Worm (Caenorhabditis elegans) whole organism, midembryonic: ENCODE results near the gene vps-50.
A peak's percentile ranks its signal among the peaks of the same experiment; 100 is the strongest.

ENCODE experiments used
- T22C8.4 ChIP-seq: fragments of 200-800 bp; sonication (Bioruptor generic); IDR thresholded peaks from 2 replicates; pipeline ENCODE4 v1.3.6; 2022; ENCODE audit warnings: missing genetic modification characterization, missing compliant biosample characterization
- cog-1 ChIP-seq: sonication (generic microtip); optimal IDR thresholded peaks from 2 replicates; lab custom pipeline; 2016; ENCODE audit warnings: missing genetic modification characterization, missing compliant biosample characterization
- flt-1 ChIP-seq: fragments of 200-800 bp; sonication (Bioruptor generic); IDR thresholded peaks from 2 replicates; pipeline ENCODE4 v1.3.6; 2022; ENCODE audit warnings: missing genetic modification characterization, missing compliant biosample characterization
- klf-2 ChIP-seq: fragments of 200-800 bp; sonication (Bioruptor generic); conservative IDR thresholded peaks from 2 replicates; pipeline ENCODE4 v1.3.6; 2022; ENCODE audit warnings: missing genetic modification reagents, missing genetic modification characterization, missing compliant biosample characterization
- med-1 ChIP-seq: sonication (generic microtip); optimal IDR thresholded peaks from 2 replicates; lab custom pipeline; 2017; ENCODE audit warnings: missing genetic modification characterization, mild to moderate bottlenecking, missing compliant biosample characterization, antibody characterized with exemption, missing genetic modification reagents; ENCODE audit not compliant: insufficient read depth
- ref-1 ChIP-seq: fragments of 200-800 bp; sonication (Bioruptor generic); conservative IDR thresholded peaks from 2 replicates; pipeline ENCODE4 v1.3.6; 2022; ENCODE audit warnings: missing genetic modification reagents, missing genetic modification characterization, missing compliant biosample characterization
- tab-1 ChIP-seq: fragments of 200-800 bp; sonication (Bioruptor generic); IDR thresholded peaks from 2 replicates; pipeline ENCODE4 v1.3.6; 2022; ENCODE audit warnings: missing genetic modification characterization, missing compliant biosample characterization
- ztf-23 ChIP-seq: fragments of 200-800 bp; sonication (Bioruptor generic); IDR thresholded peaks from 2 replicates; pipeline ENCODE4 v1.3.6; 2022; ENCODE audit warnings: missing genetic modification reagents, missing genetic modification characterization, missing compliant biosample characterization
- ztf-29 ChIP-seq: fragments of 200-800 bp; sonication (Bioruptor generic); IDR thresholded peaks from 2 replicates; pipeline ENCODE4 v1.3.6; 2022; ENCODE audit warnings: missing genetic modification reagents, missing genetic modification characterization, missing compliant biosample characterization

Gene vps-50

DNA sequence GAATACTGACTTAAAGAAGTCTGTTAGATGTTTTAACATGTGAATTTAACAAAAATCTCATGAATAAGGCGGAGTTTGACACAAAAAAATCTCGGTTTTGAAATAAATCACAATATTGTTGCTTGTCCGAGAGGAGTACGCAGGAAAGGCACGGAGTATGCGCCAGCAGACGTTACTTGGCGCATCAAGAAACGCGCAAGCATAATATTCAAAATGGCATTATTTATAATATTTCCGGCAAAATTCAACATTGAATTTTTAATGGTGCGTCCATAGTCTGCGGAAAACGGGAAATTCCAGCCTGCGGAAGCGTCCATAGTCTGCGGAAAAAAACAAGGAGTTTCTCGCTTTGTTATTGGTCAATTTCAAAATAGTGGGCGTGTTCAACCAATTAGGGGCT, 24.1 kb upstream of the vps-50 start, which contains the start of gene pde-12:
TSS of gene pde-12 (minus strand) at position 148 of the 400 bp plus-strand sequence.
- TF ChIP-seq cog-1 (no peak), ztf-23 (peak; percentile 35; the same call in 1 of the 2 replicates), T22C8.4 (GFP tag; lab: Robert Waterston, UW) (no peak), tab-1 (no peak)

DNA sequence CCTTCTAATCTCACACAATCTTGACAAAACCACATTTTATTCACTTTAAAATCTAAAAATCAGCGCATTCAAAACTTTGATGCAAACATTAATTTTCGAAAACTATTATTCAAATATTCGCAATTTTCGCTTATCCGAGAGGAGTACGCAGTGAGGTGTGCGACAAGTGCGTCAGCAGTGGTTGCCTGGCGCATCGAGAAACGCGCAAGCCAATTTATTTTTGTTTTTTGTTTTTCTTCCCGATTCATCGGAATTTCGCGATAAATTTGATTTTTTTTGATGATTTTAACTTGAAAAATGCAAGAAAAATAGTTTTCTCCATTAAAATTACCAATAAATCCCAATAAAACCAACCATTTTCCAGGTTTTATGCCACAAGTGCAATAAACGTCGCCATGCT, 20.1 kb upstream of the vps-50 start, which contains the start of the genes fbxb-85 and hex-3:
TSS of gene fbxb-85 (minus strand) at position 106 of the 400 bp plus-strand sequence.
TSS of gene hex-3 (plus strand) at position 365 of the 400 bp plus-strand sequence.
- TF ChIP-seq T22C8.4 (GFP tag; lab: Robert Waterston, UW) (peak; percentile 73), flt-1 (GFP tag; lab: Robert Waterston, UW) (peak; percentile 89), ztf-23 (peak; percentile 90), ref-1 (0 out of 2 replicates have a peak, but pooled peaks have one; percentile 45), med-1 (peak; percentile 51), klf-2 (0 out of 2 replicates have a peak, but pooled peaks have one; percentile 50), ztf-29 (0 out of 2 replicates have a peak, but pooled peaks have one; percentile 54), cog-1 (peak; percentile 71), tab-1 (peak; percentile 66; the same call in 1 of the 2 replicates)

DNA sequence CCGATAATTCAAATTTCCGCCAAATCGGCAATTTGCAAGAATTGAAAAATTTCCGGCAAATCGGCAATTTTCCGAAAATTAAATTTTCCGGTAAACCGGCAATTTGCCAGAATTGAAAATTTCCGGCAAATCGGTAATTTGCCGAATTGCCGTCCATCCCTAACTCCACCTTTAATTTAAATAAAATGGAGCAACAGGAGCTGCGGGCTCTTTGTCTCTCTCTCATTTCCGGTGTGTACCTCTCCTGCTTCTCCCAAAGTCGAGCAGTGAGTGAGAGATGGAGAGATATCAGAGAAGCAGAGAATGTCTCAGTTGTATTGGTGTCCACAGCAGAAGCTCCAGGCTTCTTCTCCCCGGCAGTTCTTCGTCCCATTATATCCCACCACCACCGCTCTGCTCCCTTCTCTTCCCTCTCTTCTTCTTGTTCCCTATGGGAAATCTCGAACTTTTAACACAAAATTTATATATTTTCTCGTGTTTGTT, 13.6 kb upstream of the vps-50 start, which contains the start of gene Y39A1C.1:
TSS of gene Y39A1C.1 (plus strand) at position 51 of the 483 bp plus-strand sequence.
- TF ChIP-seq tab-1: no peak
- no peak for TF ChIP-seq cog-1
- no peak for TF ChIP-seq klf-2
- no peak for TF ChIP-seq flt-1 (GFP tag; lab: Robert Waterston, UW)
- no peak for TF ChIP-seq ztf-23
- no peak for TF ChIP-seq T22C8.4 (GFP tag; lab: Robert Waterston, UW)

DNA sequence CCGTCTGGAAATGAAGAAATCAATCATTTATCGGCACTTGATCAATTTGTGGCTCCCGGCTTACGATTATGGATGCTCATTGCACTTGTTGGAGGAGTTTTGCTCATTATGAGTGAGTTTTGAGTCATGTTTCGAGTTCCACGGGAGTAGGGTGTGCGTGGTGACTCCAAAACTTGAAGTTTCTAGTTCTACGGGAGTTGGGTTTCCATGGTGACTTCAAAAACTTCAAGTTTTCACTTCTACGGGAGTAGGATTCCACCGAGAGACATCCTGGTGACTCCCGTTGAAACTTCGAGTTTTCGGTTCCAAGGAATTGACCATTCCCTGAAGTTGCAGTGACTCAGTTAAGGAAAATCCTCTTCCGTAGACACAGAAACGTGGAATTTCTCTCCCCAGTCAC, 12.2 kb upstream of the vps-50 start:
- TF ChIP-seq cog-1: no peak
- TF ChIP-seq ztf-29: no peak
- 0 out of 2 replicates have a peak, but pooled peaks have one; percentile 32 for TF ChIP-seq T22C8.4 (GFP tag; lab: Robert Waterston, UW)
- TF ChIP-seq med-1: no peak
- TF ChIP-seq ref-1: peak; percentile 28; the same call in 1 of the 2 replicates
- TF ChIP-seq tab-1: no peak
- TF ChIP-seq klf-2: peak; percentile 70; the same call in 1 of the 2 replicates
- peak; percentile 78 for TF ChIP-seq ztf-23
- peak; percentile 66; the same call in 1 of the 2 replicates for TF ChIP-seq flt-1 (GFP tag; lab: Robert Waterston, UW)

DNA sequence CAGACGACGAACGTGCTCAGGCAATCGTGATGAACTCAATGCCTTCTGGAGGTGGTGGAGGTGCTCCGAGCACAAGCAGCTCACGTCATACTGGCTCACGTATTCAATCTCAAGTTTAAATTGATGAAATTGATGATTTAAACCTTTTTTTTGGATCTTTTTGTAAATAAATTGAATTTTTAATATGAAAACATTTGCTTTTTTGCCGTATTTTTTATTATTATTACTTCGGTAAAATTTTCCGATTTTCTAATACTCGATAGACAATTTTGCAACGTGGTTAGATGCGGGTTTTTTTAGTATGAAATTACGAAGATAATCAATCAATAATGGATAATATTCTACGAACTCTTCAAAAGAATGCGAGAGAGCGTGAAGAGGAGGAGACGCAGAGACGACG, 11.0 kb upstream of the vps-50 start, which contains the start of gene oxi-1:
TSS of gene oxi-1 (plus strand) at position 301 of the 400 bp plus-strand sequence.
- TF ChIP-seq ztf-29: no peak
- no peak for TF ChIP-seq klf-2
- TF ChIP-seq cog-1: no peak
- no peak for TF ChIP-seq med-1
- TF ChIP-seq ztf-23: no peak
- TF ChIP-seq ref-1: no peak
- no peak for TF ChIP-seq tab-1
- no peak for TF ChIP-seq flt-1 (GFP tag; lab: Robert Waterston, UW)
- no peak for TF ChIP-seq T22C8.4 (GFP tag; lab: Robert Waterston, UW)

DNA sequence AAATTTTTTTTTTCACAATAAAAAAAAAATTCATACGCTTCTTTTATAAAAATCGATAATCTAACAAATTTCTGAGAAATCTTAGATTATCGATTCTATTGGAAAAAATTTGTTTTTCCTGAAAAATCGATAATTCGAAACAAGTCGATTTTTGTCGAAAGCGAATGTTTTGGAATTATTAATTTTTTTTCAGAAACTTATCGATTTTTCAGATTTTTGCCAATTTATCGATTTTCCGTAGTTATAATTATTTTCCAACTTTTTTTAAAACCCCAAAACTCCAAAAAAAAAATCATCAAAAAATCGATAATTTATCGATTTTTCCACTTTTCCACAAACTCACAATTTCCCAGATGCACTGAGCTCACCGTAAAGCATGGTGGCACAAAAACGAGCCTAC, 7.6 kb upstream of the vps-50 start:
- TF ChIP-seq ztf-23 (no peak), T22C8.4 (GFP tag; lab: Robert Waterston, UW) (peak; percentile 84)

DNA sequence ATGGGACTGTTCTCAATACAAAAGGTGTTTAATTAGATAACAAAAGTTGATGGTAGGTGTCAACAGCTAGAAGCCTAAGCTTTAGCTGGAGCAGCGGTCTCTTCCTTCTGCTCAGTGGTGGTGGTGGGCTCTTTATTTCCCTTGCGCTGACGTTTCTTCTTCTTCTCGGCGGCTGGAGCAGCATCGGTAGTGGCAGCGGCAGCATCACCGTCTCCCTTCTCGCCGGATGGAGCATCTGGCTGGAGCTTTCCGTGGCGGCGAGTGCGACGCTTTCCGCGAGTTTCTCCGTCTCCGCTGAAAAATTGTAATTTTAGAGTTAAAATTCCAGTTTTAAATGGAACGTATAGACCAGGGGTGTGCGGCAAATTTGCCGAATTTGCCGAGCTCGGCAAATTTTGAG, 1.9 kb upstream of the vps-50 start:
- no peak for TF ChIP-seq T22C8.4 (GFP tag; lab: Robert Waterston, UW)
- no peak for TF ChIP-seq flt-1 (GFP tag; lab: Robert Waterston, UW)
- TF ChIP-seq med-1: no peak
- no peak for TF ChIP-seq tab-1
- no peak for TF ChIP-seq cog-1
- no peak for TF ChIP-seq ztf-23
- TF ChIP-seq klf-2: no peak
- no peak for TF ChIP-seq ref-1
- TF ChIP-seq ztf-29: no peak

DNA sequence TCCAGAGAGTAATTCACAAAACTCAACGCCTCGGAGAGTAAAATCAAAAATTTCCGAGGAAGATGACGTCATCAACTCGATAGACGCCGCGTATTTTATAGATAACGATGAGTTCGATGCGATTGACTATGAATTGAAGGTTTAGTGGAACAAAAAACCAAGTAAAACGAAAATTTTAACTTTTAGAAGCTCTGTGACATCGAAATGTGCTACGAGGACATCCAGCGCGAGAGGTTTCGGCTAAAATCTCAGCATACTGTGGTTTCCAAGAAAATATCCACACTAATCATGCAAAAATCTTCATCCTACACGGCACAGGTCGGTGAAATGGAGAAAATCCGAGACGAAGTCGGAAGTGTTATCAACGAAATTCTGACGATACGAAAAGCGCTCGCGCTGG, 602 bp downstream of the vps-50 start:
- no peak for TF ChIP-seq tab-1
- TF ChIP-seq ztf-23: no peak
- no peak for TF ChIP-seq med-1
- no peak for TF ChIP-seq ref-1
- no peak for TF ChIP-seq ztf-29
- no peak for TF ChIP-seq cog-1
- no peak for TF ChIP-seq flt-1 (GFP tag; lab: Robert Waterston, UW)
- no peak for TF ChIP-seq T22C8.4 (GFP tag; lab: Robert Waterston, UW)
- TF ChIP-seq klf-2: no peak

DNA sequence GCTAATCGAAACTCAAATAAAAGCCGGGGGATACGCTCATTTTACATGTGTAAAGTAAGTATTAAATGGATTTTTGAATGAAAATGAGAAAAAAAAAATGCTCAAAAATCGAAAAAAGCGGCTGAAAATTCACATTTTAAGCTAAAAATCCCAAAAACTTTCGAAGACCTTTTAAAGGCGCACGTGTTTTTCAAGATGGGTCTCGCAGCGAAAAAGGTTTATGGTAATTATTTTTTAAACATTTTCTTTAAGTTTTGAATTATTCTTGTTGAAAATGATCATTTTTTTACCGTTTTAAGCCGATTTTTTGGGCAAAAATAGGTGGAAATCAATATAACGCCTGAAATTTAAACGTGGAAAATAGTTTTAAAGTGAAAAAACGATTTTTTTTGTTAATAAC, 1.2 kb downstream of the vps-50 start:
- no peak for TF ChIP-seq T22C8.4 (GFP tag; lab: Robert Waterston, UW)
- TF ChIP-seq klf-2: no peak
- no peak for TF ChIP-seq ref-1
- TF ChIP-seq ztf-29: no peak
- TF ChIP-seq med-1: no peak
- no peak for TF ChIP-seq tab-1
- no peak for TF ChIP-seq flt-1 (GFP tag; lab: Robert Waterston, UW)
- TF ChIP-seq cog-1: no peak
- TF ChIP-seq ztf-23: no peak

DNA sequence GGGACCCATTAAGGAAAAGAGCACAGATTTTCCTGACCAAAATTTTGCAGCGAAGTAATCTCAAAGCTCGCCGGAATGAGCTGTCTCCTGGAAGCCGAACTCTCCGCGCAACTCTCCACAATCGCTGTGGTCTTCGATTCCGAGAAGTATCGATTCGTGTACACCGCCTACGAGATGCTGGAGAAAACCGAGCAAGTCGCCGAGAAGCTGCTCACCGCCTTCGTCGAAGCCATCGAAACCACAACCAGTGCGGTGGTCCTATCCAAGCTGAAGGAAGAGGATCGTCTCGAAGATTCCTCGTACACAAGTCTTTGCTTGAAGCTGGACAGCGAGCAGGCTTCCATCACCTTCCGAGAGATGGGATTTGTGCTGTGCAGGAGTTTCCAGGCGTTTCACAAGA, 1.8 kb downstream of the vps-50 start:
- TF ChIP-seq T22C8.4 (GFP tag; lab: Robert Waterston, UW) (no peak), med-1 (no peak), flt-1 (GFP tag; lab: Robert Waterston, UW) (no peak), cog-1 (no peak), tab-1 (no peak), ref-1 (no peak), ztf-29 (no peak), ztf-23 (no peak), klf-2 (no peak)

DNA sequence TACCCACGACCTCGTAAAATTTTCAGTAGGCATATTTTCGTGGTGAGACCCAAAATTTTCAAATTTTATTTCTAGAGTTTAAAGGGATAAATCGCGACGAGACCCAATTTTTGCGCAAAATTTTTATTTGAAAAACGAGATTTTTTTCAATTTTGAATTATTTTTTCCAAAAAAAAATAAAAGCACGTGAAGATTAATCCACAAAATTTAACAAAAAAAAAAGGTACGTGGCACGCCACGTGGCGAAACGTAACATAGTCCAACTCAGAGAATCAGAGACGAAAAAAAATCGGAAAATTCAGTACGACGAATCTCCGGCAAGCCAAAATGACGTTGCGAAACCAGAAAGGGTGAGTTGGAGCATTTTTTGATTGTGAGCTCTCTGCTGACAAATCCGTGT, 6.1 kb downstream of the vps-50 start, which contains the start of gene C44B9.2:
TSS of gene C44B9.2 (plus strand) at position 301 of the 400 bp plus-strand sequence.
- no peak for TF ChIP-seq klf-2

DNA sequence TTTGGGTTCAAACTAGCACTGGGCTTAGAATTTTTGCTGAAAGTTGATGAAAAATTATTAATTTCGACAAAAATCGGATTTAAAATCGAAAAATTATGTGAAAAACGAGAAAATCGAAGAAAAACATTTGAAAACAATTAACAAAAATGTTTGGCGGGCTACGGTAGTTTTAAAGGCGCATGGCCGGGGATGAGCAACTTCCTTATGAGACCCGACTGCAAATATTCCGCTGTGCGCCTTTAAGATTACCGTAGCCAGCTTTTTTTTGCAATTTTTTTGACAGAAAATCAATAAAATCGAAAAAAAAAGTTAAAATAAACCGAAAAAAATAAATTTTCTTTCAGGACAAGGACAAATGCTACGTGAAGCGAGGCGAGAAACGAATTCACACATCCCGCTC, 8.5 kb downstream of the vps-50 start:
- TF ChIP-seq ref-1 (no peak), flt-1 (GFP tag; lab: Robert Waterston, UW) (no peak), klf-2 (no peak), ztf-29 (no peak), cog-1 (no peak), tab-1 (no peak), med-1 (no peak), T22C8.4 (GFP tag; lab: Robert Waterston, UW) (no peak), ztf-23 (no peak)
